Worm (Caenorhabditis elegans): Measurements from ENCODE around the gene F26D11.12.

Gene F26D11.12

ce11 chrV:7983381-7984052 lies 28.4 kb upstream of the F26D11.12 start, which contains the start of the genes natb-1 and abhd-12 (continued):
- TF ChIP-seq nhr-10 (tag; optimal IDR thresholded peaks at IDR 0.05) (no peak), unc-39 (tag; optimal IDR thresholded peaks at IDR 0.05) (no peak), ZK546.5 (tag; optimal IDR thresholded peaks at IDR 0.05) (no peak), nhr-77 (tag; optimal IDR thresholded peaks at IDR 0.05) (no peak), dmd-4 (tag; optimal IDR thresholded peaks at IDR 0.05) (no peak), F13H6.1 (tag; optimal IDR thresholded peaks at IDR 0.05) (no peak), mdl-1 (tag; optimal IDR thresholded peaks at IDR 0.05) (no peak), lin-39 (tag; optimal IDR thresholded peaks at IDR 0.05) (no peak), nhr-12 (tag; optimal IDR thresholded peaks at IDR 0.05) (no peak), C34F6.9 (tag; optimal IDR thresholded peaks at IDR 0.05) (peak; percentile 75), nhr-129 (tag; optimal IDR thresholded peaks at IDR 0.05) (peak; percentile 45), ama-1 (optimal IDR thresholded peaks at IDR 0.05) (no peak), nhr-237 (tag; optimal IDR thresholded peaks at IDR 0.05) (no peak), sma-3 (GFP tag; optimal IDR thresholded peaks at IDR 0.05) (no peak)

ce11 chrV:7980993-7981595 lies 26.0 kb upstream of the F26D11.12 start, which contains the start of gene F26D11.1:
Gene F26D11.1 (plus strand): TSS chrV:7981545.
- TF ChIP-seq lin-13 (GFP tag; optimal IDR thresholded peaks at IDR 0.05) (no peak), nhr-11 (tag; optimal IDR thresholded peaks at IDR 0.05) (no peak), alr-1 (tag; optimal IDR thresholded peaks at IDR 0.05) (no peak), F13H6.1 (tag; optimal IDR thresholded peaks at IDR 0.05) (no peak)

ce11 chrV:7980370-7980987 lies 25.4 kb upstream of the F26D11.12 start:
- TF ChIP-seq F13H6.1 (tag; optimal IDR thresholded peaks at IDR 0.05) (peak; percentile 14), ama-1 (optimal IDR thresholded peaks at IDR 0.05) (no peak), unc-55 (GFP tag; optimal IDR thresholded peaks at IDR 0.05) (peak; percentile 83), mdl-1 (tag; optimal IDR thresholded peaks at IDR 0.05) (peak in 1 of 2 experiments; percentile 67), nhr-129 (tag; optimal IDR thresholded peaks at IDR 0.05) (peak; percentile 28), snpc-4 (tag; optimal IDR thresholded peaks at IDR 0.05) (peak; percentile 26), peb-1 (tag; optimal IDR thresholded peaks at IDR 0.05) (no peak), lin-11 (tag; optimal IDR thresholded peaks at IDR 0.05) (no peak), nhr-21 (tag; optimal IDR thresholded peaks at IDR 0.05) (no peak), lin-39 (tag; optimal IDR thresholded peaks at IDR 0.05) (no peak), Y55F3AM.14 (GFP tag; optimal IDR thresholded peaks at IDR 0.05) (peak; percentile 11), nhr-6 (tag; optimal IDR thresholded peaks at IDR 0.05) (no peak), lsy-2 (tag; optimal IDR thresholded peaks at IDR 0.05) (peak in 1 of 2 experiments; percentile 56), zag-1 (tag; optimal IDR thresholded peaks at IDR 0.05) (peak; percentile 61), C34F6.9 (tag; optimal IDR thresholded peaks at IDR 0.05) (peak; percentile 62), crh-2 (tag; optimal IDR thresholded peaks at IDR 0.05) (peak; percentile 11), ztf-11 (tag; optimal IDR thresholded peaks at IDR 0.05) (no peak), sem-4 (tag; optimal IDR thresholded peaks at IDR 0.05) (no peak), sma-9 (GFP tag; optimal IDR thresholded peaks at IDR 0.05) (peak; percentile 19), sma-9 (tag; optimal IDR thresholded peaks at IDR 0.05) (no peak), unc-62 (GFP tag; optimal IDR thresholded peaks at IDR 0.05) (no peak), egl-27 (tag; optimal IDR thresholded peaks at IDR 0.05) (peak; percentile 32), gmeb-1 (tag; optimal IDR thresholded peaks at IDR 0.05) (no peak)

- TF ChIP-seq lsy-2 (tag; optimal IDR thresholded peaks at IDR 0.05) (peak; percentile 5 to 46), fos-1 (tag; optimal IDR thresholded peaks at IDR 0.05) (peak; percentile 67), sma-3 (GFP tag; optimal IDR thresholded peaks at IDR 0.05) (peak; percentile 9), F13H6.1 (tag; optimal IDR thresholded peaks at IDR 0.05) (peak; percentile 33), ztf-1 (GFP tag; conservative IDR thresholded peaks at IDR 0.05) (no peak), nhr-12 (tag; optimal IDR thresholded peaks at IDR 0.05) (no peak), peb-1 (tag; optimal IDR thresholded peaks at IDR 0.05) (peak; percentile 36), nhr-129 (tag; optimal IDR thresholded peaks at IDR 0.05) (peak; percentile 83), nhr-25 (tag; optimal IDR thresholded peaks at IDR 0.05) (peak; percentile 78), gmeb-1 (tag; optimal IDR thresholded peaks at IDR 0.05) (peak; percentile 22), elt-3 (tag; optimal IDR thresholded peaks at IDR 0.05) (no peak), sma-9 (GFP tag; optimal IDR thresholded peaks at IDR 0.05) (peak; percentile 25), sma-9 (tag; optimal IDR thresholded peaks at IDR 0.05) (no peak)
Measured at ce11 chrV:7978798-7979197, 23.7 kb upstream of the F26D11.12 start.

Data from whole organism, L2 larva.